Worm (Caenorhabditis elegans) whole organism, young adult: ENCODE data around the gene F22E5.2.
"Not testable (repeated sequence)": the region's sequence is repeated elsewhere in the genome, so short reads cannot be mapped to it uniquely, and the experiment has no call there.

Experiments
- B0261.1 ChIP-seq: sonication (generic microtip); optimal IDR thresholded peaks from 2 replicates; lab custom pipeline; 2016; ENCODE audit warnings: mild to moderate bottlenecking, missing genetic modification characterization, moderate library complexity, missing compliant biosample characterization
- F55B11.4 ChIP-seq: sonication (generic microtip); optimal IDR thresholded peaks from 2 replicates; lab custom pipeline; 2016; ENCODE audit warnings: missing compliant biosample characterization, missing genetic modification characterization, borderline replicate concordance; ENCODE audit not compliant: insufficient read depth
- F57C9.4 ChIP-seq: sonication (generic microtip); optimal IDR thresholded peaks from 2 replicates; lab custom pipeline; 2017; ENCODE audit warnings: mild to moderate bottlenecking, missing genetic modification characterization, missing compliant biosample characterization
- T07F8.4 ChIP-seq: sonication (generic microtip); optimal IDR thresholded peaks from 2 replicates; lab custom pipeline; 2016; ENCODE audit warnings: mild to moderate bottlenecking, missing genetic modification characterization, moderate library complexity, missing compliant biosample characterization
- Y95B8A.8 ChIP-seq: fragments of 200-800 bp; sonication (Bioruptor generic); IDR thresholded peaks from 2 replicates; pipeline ENCODE4 v1.3.6; 2022; ENCODE audit warnings: missing genetic modification reagents, missing genetic modification characterization, missing compliant biosample characterization
- ama-1 ChIP-seq, 3 experiments: fragments of 150-350 bp in 1 of 3; sonication (generic microtip) in 2 of 3; optimal IDR thresholded peaks; 2 replicates each; lab custom pipeline; 2014 to 2018; ENCODE audit warnings: missing biosample characterization in 2 of 3, missing genetic modification characterization in 2 of 3, missing genetic modification reagents in 2 of 3
- athp-1 ChIP-seq: sonication (generic microtip); optimal IDR thresholded peaks from 2 replicates; lab custom pipeline; 2017; ENCODE audit warnings: mild to moderate bottlenecking, missing genetic modification characterization, missing compliant biosample characterization
- attf-3 ChIP-seq: fragments of 200-800 bp; sonication (Bioruptor generic); conservative IDR thresholded peaks from 2 replicates; pipeline ENCODE4 v1.3.6; 2022; ENCODE audit warnings: missing genetic modification reagents, missing genetic modification characterization, missing compliant biosample characterization
- attf-5 ChIP-seq: fragments of 200-800 bp; sonication (Bioruptor generic); optimal IDR thresholded peaks from 2 replicates; lab custom pipeline; 2018; ENCODE audit warnings: mild to moderate bottlenecking, missing genetic modification characterization, missing compliant biosample characterization
- bed-2 ChIP-seq: fragments of 200-800 bp; sonication (Bioruptor generic); IDR thresholded peaks from 2 replicates; pipeline ENCODE4 v1.3.6; 2022; ENCODE audit warnings: missing genetic modification reagents, missing genetic modification characterization, missing compliant biosample characterization
- cebp-1 ChIP-seq, 2 experiments: fragments of 200-800 bp in 1 of 2; sonication (Bioruptor generic) in 1 of 2; sonication (generic microtip) in 1 of 2; IDR thresholded peaks in 1 of 2; optimal IDR thresholded peaks in 1 of 2; 2 replicates each; pipeline versions ENCODE4 v1.3.6 to Lab custom; 2017 to 2022; ENCODE audit warnings: missing compliant biosample characterization in 2 of 2, missing genetic modification characterization in 2 of 2, mild to moderate bottlenecking in 1 of 2, missing genetic modification reagents in 1 of 2, moderate library complexity in 1 of 2
- ceh-58 ChIP-seq: fragments of 200-800 bp; sonication (Bioruptor generic); IDR thresholded peaks from 2 replicates; pipeline ENCODE4 v1.3.6; 2022; ENCODE audit warnings: missing genetic modification characterization, missing compliant biosample characterization
- ceh-91 ChIP-seq: fragments of 200-800 bp; sonication (Bioruptor generic); IDR thresholded peaks from 2 replicates; pipeline ENCODE4 v1.3.6; 2022; ENCODE audit warnings: missing genetic modification reagents, missing genetic modification characterization, missing compliant biosample characterization
- chd-7 ChIP-seq: sonication (generic microtip); optimal IDR thresholded peaks from 2 replicates; lab custom pipeline; 2016; ENCODE audit warnings: mild to moderate bottlenecking, missing genetic modification characterization, moderate library complexity, missing compliant biosample characterization
- dpl-1 ChIP-seq: fragments of 150-350 bp; optimal IDR thresholded peaks from 2 replicates; lab custom pipeline; 2014; ENCODE audit warnings: missing biosample characterization, missing genetic modification reagents, missing genetic modification characterization
- egl-44 ChIP-seq: fragments of 200-800 bp; sonication (Bioruptor generic); IDR thresholded peaks from 2 replicates; pipeline ENCODE4 v1.3.6; 2022; ENCODE audit warnings: missing genetic modification reagents, missing genetic modification characterization, missing compliant biosample characterization
- ets-4 ChIP-seq: fragments of 200-800 bp; sonication (Bioruptor generic); optimal IDR thresholded peaks from 2 replicates; lab custom pipeline; 2018; ENCODE audit warnings: mild to moderate bottlenecking, missing genetic modification characterization, missing compliant biosample characterization
- fkh-3 ChIP-seq: sonication (generic microtip); optimal IDR thresholded peaks from 2 replicates; lab custom pipeline; 2016; ENCODE audit warnings: mild to moderate bottlenecking, missing genetic modification characterization, missing compliant biosample characterization
- hlh-12 ChIP-seq: sonication (generic microtip); optimal IDR thresholded peaks from 2 replicates; lab custom pipeline; 2016; ENCODE audit warnings: missing genetic modification characterization, missing compliant biosample characterization
- hlh-26 ChIP-seq: fragments of 200-800 bp; sonication (Bioruptor generic); conservative IDR thresholded peaks from 2 replicates; pipeline ENCODE4 v1.3.6; 2022; ENCODE audit warnings: missing genetic modification reagents, missing genetic modification characterization, missing compliant biosample characterization
- hmg-1.2 ChIP-seq: fragments of 200-800 bp; sonication (Bioruptor generic); IDR thresholded peaks from 2 replicates; pipeline ENCODE4 v1.3.6; 2022; ENCODE audit warnings: missing genetic modification reagents, missing genetic modification characterization, missing compliant biosample characterization
- hmg-20 ChIP-seq: fragments of 200-800 bp; sonication (Bioruptor generic); IDR thresholded peaks from 2 replicates; pipeline ENCODE4 v1.3.6; 2022; ENCODE audit warnings: missing genetic modification reagents, missing genetic modification characterization, missing compliant biosample characterization
- lag-1 ChIP-seq: fragments of 200-800 bp; sonication (Bioruptor generic); IDR thresholded peaks from 2 replicates; pipeline ENCODE4 v1.3.6; 2022; ENCODE audit warnings: missing genetic modification reagents, missing genetic modification characterization, missing compliant biosample characterization
- let-607 ChIP-seq, 2 experiments: fragments of 200-800 bp in 1 of 2; sonication (Bioruptor generic) in 1 of 2; sonication (generic microtip) in 1 of 2; optimal IDR thresholded peaks; 2 replicates each; lab custom pipeline; 2016 to 2018; ENCODE audit warnings: mild to moderate bottlenecking in 2 of 2, missing compliant biosample characterization in 2 of 2, missing genetic modification characterization in 2 of 2, moderate library complexity in 2 of 2, missing genotype in 1 of 2
- lin-26 ChIP-seq: fragments of 200-800 bp; sonication (Bioruptor generic); IDR thresholded peaks from 2 replicates; pipeline ENCODE4 v1.3.6; 2022; ENCODE audit warnings: missing genetic modification reagents, missing genetic modification characterization, missing compliant biosample characterization
- lin-35 ChIP-seq, 3 experiments: fragments of 150-350 bp in 2 of 3; sonication (generic microtip) in 1 of 3; optimal IDR thresholded peaks; 2 replicates each; lab custom pipeline; 2014 to 2018; ENCODE audit warnings: missing biosample characterization in 3 of 3, missing genetic modification characterization in 3 of 3, missing genetic modification reagents in 3 of 3
- lin-40 ChIP-seq: sonication (generic microtip); optimal IDR thresholded peaks from 2 replicates; lab custom pipeline; 2016; ENCODE audit warnings: missing genetic modification characterization, mild to moderate bottlenecking, missing compliant biosample characterization, missing genotype, missing genetic modification reagents
- madf-10 ChIP-seq: sonication (generic microtip); optimal IDR thresholded peaks from 2 replicates; lab custom pipeline; 2016; ENCODE audit warnings: mild to moderate bottlenecking, missing genetic modification characterization, missing compliant biosample characterization
- mxl-1 ChIP-seq: sonication (generic microtip); optimal IDR thresholded peaks from 2 replicates; lab custom pipeline; 2016; ENCODE audit warnings: missing genetic modification characterization, missing compliant biosample characterization
- nfya-1 ChIP-seq: sonication (generic microtip); optimal IDR thresholded peaks from 2 replicates; lab custom pipeline; 2017; ENCODE audit warnings: antibody characterized with exemption, missing compliant biosample characterization, missing genetic modification characterization, borderline replicate concordance; ENCODE audit not compliant: insufficient read depth
- nhr-179 ChIP-seq: sonication (generic microtip); optimal IDR thresholded peaks from 2 replicates; lab custom pipeline; 2016; ENCODE audit warnings: mild to moderate bottlenecking, missing genetic modification characterization, missing compliant biosample characterization
- pha-4 ChIP-seq: fragments of 150-350 bp; sonication (generic microtip); optimal IDR thresholded peaks from 2 replicates; lab custom pipeline; 2014; ENCODE audit warnings: missing biosample characterization, missing genetic modification reagents, missing genetic modification characterization
- rcor-1 ChIP-seq: fragments of 200-800 bp; sonication (Bioruptor generic); IDR thresholded peaks from 2 replicates; pipeline ENCODE4 v1.3.6; 2022; ENCODE audit warnings: missing genetic modification reagents, missing genetic modification characterization, missing compliant biosample characterization
- repo-1 ChIP-seq: sonication (generic microtip); optimal IDR thresholded peaks from 2 replicates; lab custom pipeline; 2017; ENCODE audit warnings: mild to moderate bottlenecking, missing genetic modification characterization, missing compliant biosample characterization
- snpc-1.3 ChIP-seq: sonication (generic microtip); optimal IDR thresholded peaks from 2 replicates; lab custom pipeline; 2017; ENCODE audit warnings: missing genetic modification characterization, mild to moderate bottlenecking, missing compliant biosample characterization, antibody characterized with exemption, moderate library complexity, missing genotype, missing genetic modification reagents; ENCODE audit not compliant: insufficient read depth
- snpc-3.4 ChIP-seq: sonication (generic microtip); optimal IDR thresholded peaks from 2 replicates; lab custom pipeline; 2017; ENCODE audit warnings: missing genetic modification characterization, mild to moderate bottlenecking, missing compliant biosample characterization, antibody characterized with exemption, moderate library complexity, missing genotype, missing genetic modification reagents
- tbx-9 ChIP-seq: sonication (generic microtip); optimal IDR thresholded peaks from 2 replicates; lab custom pipeline; 2016; ENCODE audit warnings: borderline replicate concordance, missing genetic modification characterization, inconsistent platforms, missing compliant biosample characterization
- unc-130 ChIP-seq: sonication (generic microtip); optimal IDR thresholded peaks from 2 replicates; lab custom pipeline; 2016; ENCODE audit warnings: missing genetic modification reagents, missing genetic modification characterization, missing compliant biosample characterization
- unc-62 ChIP-seq: fragments of 150-350 bp; optimal IDR thresholded peaks from 2 replicates; lab custom pipeline; 2014; ENCODE audit warnings: missing biosample characterization, missing genetic modification reagents, missing genetic modification characterization
- zim-3 ChIP-seq: sonication (generic microtip); optimal IDR thresholded peaks from 2 replicates; lab custom pipeline; 2017; ENCODE audit warnings: mild to moderate bottlenecking, missing genetic modification characterization, moderate library complexity, missing compliant biosample characterization
- ztf-18 ChIP-seq: sonication (generic microtip); optimal IDR thresholded peaks from 2 replicates; lab custom pipeline; 2016; ENCODE audit warnings: missing genotype, mild to moderate bottlenecking, missing genetic modification characterization, missing compliant biosample characterization
- ztf-28 ChIP-seq: fragments of 200-800 bp; sonication (Bioruptor generic); IDR thresholded peaks from 2 replicates; pipeline ENCODE4 v1.3.6; 2022; ENCODE audit warnings: missing genetic modification reagents, missing genetic modification characterization, missing compliant biosample characterization

Gene F22E5.2

ce11 chrII:2639401-2640088 lies 25.6 kb upstream of the F22E5.2 start, which contains the start of gene F22E5.8:
Gene F22E5.8, plus strand, starts transcription at chrII:2640038.
- TF ChIP-seq repo-1 (tag; lab: Kevin White, UChicago); ceh-58 (GFP tag; lab: Robert Waterston, UW); pha-4 (tag; lab: Kevin White, UChicago): not testable (repeated sequence)

DNA sequence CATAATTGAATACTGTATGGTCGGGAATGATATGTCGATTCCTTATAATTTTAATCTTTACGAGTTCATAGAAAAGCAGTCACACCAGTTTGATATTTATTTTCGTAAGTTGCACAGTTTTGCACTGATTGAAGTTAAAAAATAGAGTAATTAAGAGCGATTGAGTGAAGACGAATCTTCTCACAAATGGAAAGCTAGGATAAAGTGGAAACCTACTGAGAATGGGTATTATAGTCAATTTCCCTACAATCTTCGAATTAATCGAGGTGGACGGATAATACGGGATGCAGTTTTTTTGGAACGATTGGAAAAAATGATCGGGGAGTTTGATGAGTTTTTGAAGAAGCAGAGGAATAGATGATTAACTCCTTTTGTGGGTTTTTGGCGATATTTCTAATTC lies 24.2 kb upstream of the F22E5.2 start, which contains the start of gene F22E5.23:
TSS of gene F22E5.23 (plus strand) at position 301 of the 400 bp plus-strand sequence.
- no peak for TF ChIP-seq egl-44 (GFP tag; lab: Robert Waterston, UW)
- no peak for TF ChIP-seq lag-1 (GFP tag; lab: Robert Waterston, UW)
- no peak for TF ChIP-seq hlh-26
- TF ChIP-seq pha-4 (tag; lab: Kevin White, UChicago): no peak
- TF ChIP-seq attf-5: no peak
- no peak for TF ChIP-seq mxl-1
- no peak for TF ChIP-seq B0261.1 (tag; lab: Kevin White, UChicago)
- no peak for TF ChIP-seq hlh-12 (tag; lab: Kevin White, UChicago)
- no peak for TF ChIP-seq ztf-18 (tag; lab: Kevin White, UChicago)
- TF ChIP-seq snpc-3.4: no peak
- no peak for TF ChIP-seq hmg-20
- no peak for TF ChIP-seq cebp-1 (GFP tag; IDR thresholded peaks at IDR 0.05; lab: Robert Waterston, UW)
- no peak for TF ChIP-seq cebp-1 (tag; optimal IDR thresholded peaks at IDR 0.05; lab: Kevin White, UChicago)
- no peak for TF ChIP-seq T07F8.4
- TF ChIP-seq chd-7 (tag; lab: Kevin White, UChicago): no peak
- TF ChIP-seq tbx-9 (tag; lab: Kevin White, UChicago): no peak
- TF ChIP-seq unc-62 (GFP tag; lab: Kevin White, UChicago): no peak
- TF ChIP-seq ztf-28 (GFP tag; lab: Robert Waterston, UW): no peak
- TF ChIP-seq nfya-1 (tag; lab: Kevin White, UChicago): no peak
- TF ChIP-seq ama-1 (optimal IDR thresholded peaks at IDR 0.05; lab: Kevin White, UChicago): no peak
- TF ChIP-seq ama-1 (GFP tag; optimal IDR thresholded peaks at IDR 0.05; lab: Kevin White, UChicago): no peak
- TF ChIP-seq zim-3: no peak

- TF ChIP-seq ets-4 (GFP tag; lab: Kevin White, UChicago) (no peak), F55B11.4 (tag; lab: Kevin White, UChicago) (no peak), hmg-1.2 (GFP tag; lab: Robert Waterston, UW) (no peak), attf-3 (GFP tag; lab: Robert Waterston, UW) (no peak), nhr-179 (no peak), let-607 (tag; optimal IDR thresholded peaks at IDR 0.05; lab: Kevin White, UChicago) (no peak), lin-26 (GFP tag; lab: Robert Waterston, UW) (no peak), rcor-1 (GFP tag; lab: Robert Waterston, UW) (no peak), nfya-1 (tag; lab: Kevin White, UChicago) (no peak), snpc-1.3 (no peak)
These were observed 23.4 kb upstream of the F22E5.2 start, which contains the start of gene F22E5.7 for ce11 chrII:2641777-2642176. Gene F22E5.7, plus strand, starts transcription at chrII:2642077.

- TF ChIP-seq bed-2: no peak
- no peak for TF ChIP-seq F57C9.4
- no peak for TF ChIP-seq cebp-1 (GFP tag; IDR thresholded peaks at IDR 0.05; lab: Robert Waterston, UW)
- TF ChIP-seq cebp-1 (tag; optimal IDR thresholded peaks at IDR 0.05; lab: Kevin White, UChicago): no peak
- no peak for TF ChIP-seq madf-10 (tag; lab: Kevin White, UChicago)
- no peak for TF ChIP-seq lin-40 (tag; lab: Kevin White, UChicago)
- no peak for TF ChIP-seq ceh-91 (GFP tag; lab: Robert Waterston, UW)
- TF ChIP-seq lin-35 (GFP tag; optimal IDR thresholded peaks at IDR 0.05; lab: Kevin White, UChicago): no peak
- TF ChIP-seq athp-1 (tag; lab: Kevin White, UChicago): no peak
- TF ChIP-seq lag-1 (GFP tag; lab: Robert Waterston, UW): no peak
- no peak for TF ChIP-seq fkh-3 (tag; lab: Kevin White, UChicago)
- no peak for TF ChIP-seq Y95B8A.8 (GFP tag; lab: Robert Waterston, UW)
- TF ChIP-seq unc-130 (GFP tag; lab: Kevin White, UChicago): no peak
- no peak for TF ChIP-seq dpl-1 (GFP tag; lab: Kevin White, UChicago)
These were observed 20.7 kb upstream of the F22E5.2 start, which contains the start of gene F22E5.11 for ce11 chrII:2644498-2644897. Gene F22E5.11, minus strand, starts transcription at chrII:2644598.
